Worm (Caenorhabditis elegans) whole organism, L3 larva: ENCODE results near the gene mrpl-10.

Experiments used
- R02D3.7 ChIP-seq: fragments of 150-350 bp; optimal IDR thresholded peaks from 2 replicates; lab custom pipeline; 2014; ENCODE audit warnings: missing biosample characterization, missing genetic modification characterization
- aly-2 ChIP-seq: fragments of 150-350 bp; optimal IDR thresholded peaks from 2 replicates; lab custom pipeline; 2014; ENCODE audit warnings: missing biosample characterization, missing genetic modification characterization
- ama-1 ChIP-seq: fragments of 150-350 bp; optimal IDR thresholded peaks from 2 replicates; lab custom pipeline; 2018
- ceh-16 ChIP-seq: sonication (generic microtip); optimal IDR thresholded peaks from 2 replicates; lab custom pipeline; 2017; ENCODE audit warnings: missing biosample characterization, missing genetic modification characterization
- ceh-82 ChIP-seq: fragments of 150-350 bp; optimal IDR thresholded peaks from 2 replicates; lab custom pipeline; 2014; ENCODE audit warnings: missing biosample characterization, missing genetic modification characterization
- ceh-9 ChIP-seq: sonication (generic microtip); optimal IDR thresholded peaks from 2 replicates; lab custom pipeline; 2018; ENCODE audit warnings: missing biosample characterization, missing genetic modification characterization
- daf-12 ChIP-seq: fragments of 150-350 bp; optimal IDR thresholded peaks from 2 replicates; lab custom pipeline; 2014; ENCODE audit warnings: missing biosample characterization, missing genetic modification reagents, missing genetic modification characterization
- fkh-10 ChIP-seq: sonication (generic microtip); optimal IDR thresholded peaks from 2 replicates; lab custom pipeline; 2017; ENCODE audit warnings: missing biosample characterization, missing genetic modification reagents, missing genetic modification characterization
- fos-1 ChIP-seq: fragments of 150-350 bp; optimal IDR thresholded peaks from 2 replicates; lab custom pipeline; 2014; ENCODE audit warnings: missing biosample characterization, missing genetic modification characterization
- jun-1 ChIP-seq: fragments of 150-350 bp; optimal IDR thresholded peaks from 2 replicates; lab custom pipeline; 2014; ENCODE audit warnings: missing biosample characterization, missing genetic modification reagents, missing genetic modification characterization
- lin-39 ChIP-seq: fragments of 150-350 bp; optimal IDR thresholded peaks from 2 replicates; lab custom pipeline; 2018; ENCODE audit warnings: missing biosample characterization, missing genetic modification reagents, missing genetic modification characterization
- mdl-1 ChIP-seq: fragments of 150-350 bp; optimal IDR thresholded peaks from 2 replicates; lab custom pipeline; 2014; ENCODE audit warnings: missing biosample characterization, missing genetic modification characterization
- nfya-1 ChIP-seq: sonication (generic microtip); optimal IDR thresholded peaks from 2 replicates; lab custom pipeline; 2017; ENCODE audit warnings: missing genetic modification characterization, mild to moderate bottlenecking, missing compliant biosample characterization, antibody characterized with exemption, moderate library complexity; ENCODE audit not compliant: insufficient read depth
- nhr-11 ChIP-seq: fragments of 150-350 bp; optimal IDR thresholded peaks from 2 replicates; lab custom pipeline; 2014; ENCODE audit warnings: missing biosample characterization, missing genetic modification characterization
- nhr-23 ChIP-seq: fragments of 150-350 bp; optimal IDR thresholded peaks from 2 replicates; lab custom pipeline; 2014; ENCODE audit warnings: missing biosample characterization, missing genetic modification reagents, missing genetic modification characterization
- nhr-237 ChIP-seq: fragments of 150-350 bp; optimal IDR thresholded peaks from 2 replicates; lab custom pipeline; 2014; ENCODE audit warnings: missing biosample characterization, missing genetic modification characterization
- nhr-28 ChIP-seq: fragments of 150-350 bp; optimal IDR thresholded peaks from 2 replicates; lab custom pipeline; 2014; ENCODE audit warnings: missing biosample characterization, missing genetic modification characterization
- nhr-43 ChIP-seq: sonication (generic microtip); optimal IDR thresholded peaks from 2 replicates; lab custom pipeline; 2016; ENCODE audit warnings: mild to moderate bottlenecking, missing genetic modification characterization, missing compliant biosample characterization; ENCODE audit not compliant: poor library complexity, severe bottlenecking
- nhr-67 ChIP-seq: fragments of 150-350 bp; optimal IDR thresholded peaks from 2 replicates; lab custom pipeline; 2014; ENCODE audit warnings: missing biosample characterization, missing genetic modification characterization
- nhr-76 ChIP-seq: fragments of 150-350 bp; sonication (generic microtip); optimal IDR thresholded peaks from 5 replicates; lab custom pipeline; 2014; ENCODE audit warnings: missing biosample characterization, missing genetic modification characterization
- pha-4 ChIP-seq: fragments of 150-350 bp; optimal IDR thresholded peaks from 2 replicates; lab custom pipeline; 2014; ENCODE audit warnings: missing biosample characterization, missing genetic modification reagents, missing genetic modification characterization
- pqm-1 ChIP-seq: fragments of 150-350 bp; optimal IDR thresholded peaks from 2 replicates; lab custom pipeline; 2017; ENCODE audit warnings: missing biosample characterization, missing genetic modification characterization, inconsistent platforms
- skn-1 ChIP-seq: fragments of 150-350 bp; optimal IDR thresholded peaks from 2 replicates; lab custom pipeline; 2014; ENCODE audit warnings: missing biosample characterization, missing genetic modification characterization
- snpc-4 ChIP-seq: fragments of 150-350 bp; optimal IDR thresholded peaks from 2 replicates; lab custom pipeline; 2014; ENCODE audit warnings: missing biosample characterization, missing genetic modification characterization
- zag-1 ChIP-seq: fragments of 150-350 bp; optimal IDR thresholded peaks from 2 replicates; lab custom pipeline; 2014; ENCODE audit warnings: missing biosample characterization, missing genetic modification characterization
- ztf-4 ChIP-seq: fragments of 150-350 bp; optimal IDR thresholded peaks from 2 replicates; lab custom pipeline; 2014; ENCODE audit warnings: missing biosample characterization, missing genetic modification characterization

mrpl-10 gene

ce11 chrII:8246476-8246875, 31.8 kb downstream of the mrpl-10 start, which contains the start of gene F35C11.3:
F35C11.3 (plus strand) TSS chrII:8246776.
- TF ChIP-seq pqm-1 (tag; lab: Kevin White, UChicago) (no peak), nhr-67 (tag; lab: Kevin White, UChicago) (no peak), fos-1 (tag; lab: Kevin White, UChicago) (no peak), nhr-237 (tag; lab: Kevin White, UChicago) (no peak), ceh-16 (no peak), R02D3.7 (tag; lab: Kevin White, UChicago) (no peak), ceh-82 (tag; lab: Kevin White, UChicago) (no peak), ceh-9 (tag; lab: Kevin White, UChicago) (no peak), aly-2 (tag; lab: Kevin White, UChicago) (no peak), ztf-4 (tag; lab: Kevin White, UChicago) (no peak), nhr-76 (tag; lab: Kevin White, UChicago) (no peak), nhr-23 (no peak), snpc-4 (no peak), nhr-28 (no peak), zag-1 (tag; lab: Kevin White, UChicago) (no peak), nfya-1 (tag; lab: Kevin White, UChicago) (no peak), skn-1 (no peak), lin-39 (tag; lab: Kevin White, UChicago) (no peak)
- TF ChIP-seq, all 47 proteins: peak for 0

ce11 chrII:8238155-8238554, 40.2 kb downstream of the mrpl-10 start, which contains the start of gene nlp-5:
nlp-5 (plus strand) TSS chrII:8238455.
- TF ChIP-seq mdl-1 (tag; lab: Kevin White, UChicago) = no peak
- no peak for TF ChIP-seq jun-1 (tag; lab: Kevin White, UChicago)
- no peak for TF ChIP-seq nhr-11
- no peak for TF ChIP-seq ceh-9 (tag; lab: Kevin White, UChicago)
- TF ChIP-seq R02D3.7 (tag; lab: Kevin White, UChicago) = no peak
- no peak for TF ChIP-seq nhr-23
- TF ChIP-seq pha-4 (tag; lab: Kevin White, UChicago) = no peak
- no peak for TF ChIP-seq lin-39 (tag; lab: Kevin White, UChicago)
- no peak for TF ChIP-seq snpc-4

- no peak for TF ChIP-seq fkh-10 (GFP tag; lab: Kevin White, UChicago)
- no peak for TF ChIP-seq nhr-76 (tag; lab: Kevin White, UChicago)
- no peak for TF ChIP-seq skn-1
These were observed 45.8 kb downstream of the mrpl-10 start, which contains the start of gene M110.7 for ce11 chrII:8232489-8232888. M110.7 (plus strand) TSS chrII:8232789.

ce11 chrII:8230976-8231375, 47.3 kb downstream of the mrpl-10 start, which contains the start of gene M110.9:
M110.9 (plus strand) TSS chrII:8231276.
- TF ChIP-seq nhr-67 (tag; lab: Kevin White, UChicago) = no peak
- TF ChIP-seq ama-1 (lab: Kevin White, UChicago) = no peak
- TF ChIP-seq nhr-28 = no peak
- TF ChIP-seq daf-12 (tag; lab: Kevin White, UChicago) = no peak
- TF ChIP-seq nhr-43 (tag; lab: Kevin White, UChicago) = no peak
- TF ChIP-seq jun-1 (tag; lab: Kevin White, UChicago) = no peak
- TF ChIP-seq, all 47 proteins: peak for 0
